Fruit fly (Drosophila melanogaster) whole organism, wandering third instar larva: ENCODE results near the gene CG17746.
A peak's percentile ranks its signal among the peaks of the same experiment; 100 is the strongest.

Source experiments
- CG32264 ChIP-seq: fragments of 200-800 bp; sonication (Bioruptor generic); optimal IDR thresholded peaks from 2 replicates; lab custom pipeline; 2016; ENCODE audit warnings: missing biosample characterization, missing genetic modification characterization
- CG9705 ChIP-seq: fragments of 200-800 bp; sonication (Bioruptor generic); optimal IDR thresholded peaks from 2 replicates; lab custom pipeline; 2018; ENCODE audit warnings: missing biosample characterization, mild to moderate bottlenecking, missing genetic modification characterization
- CrebA ChIP-seq: fragments of 200-800 bp; sonication (Bioruptor generic); optimal IDR thresholded peaks from 2 replicates; lab custom pipeline; 2016; ENCODE audit warnings: missing biosample characterization, mild to moderate bottlenecking, missing genetic modification characterization, borderline replicate concordance
- Dfd ChIP-seq: fragments of >200 bp; optimal IDR thresholded peaks from 2 replicates; lab custom pipeline; 2017; ENCODE audit warnings: missing biosample characterization, missing genetic modification characterization
- Dif ChIP-seq: fragments of 200-275, 200-300 bp; sonication (Bioruptor generic); optimal IDR thresholded peaks from 2 replicates; lab custom pipeline; 2018; ENCODE audit warnings: missing biosample characterization, missing genetic modification characterization; ENCODE audit not compliant: partially characterized antibody
- HLH106 ChIP-seq: fragments of 200-800 bp; optimal IDR thresholded peaks from 3 replicates; lab custom pipeline; 2019; ENCODE audit warnings: missing biosample characterization, mild to moderate bottlenecking, missing genetic modification characterization, moderate library complexity
- Hr78 ChIP-seq: fragments of >200 bp; optimal IDR thresholded peaks from 2 replicates; lab custom pipeline; 2017; ENCODE audit warnings: missing biosample characterization, missing genetic modification characterization
- Jra ChIP-seq: sonication (Bioruptor generic); optimal IDR thresholded peaks from 2 replicates; lab custom pipeline; 2016; ENCODE audit warnings: missing biosample characterization, missing genetic modification characterization
- Mio ChIP-seq: sonication (Bioruptor generic); optimal IDR thresholded peaks from 2 replicates; lab custom pipeline; 2016; ENCODE audit warnings: missing biosample characterization, missing genetic modification characterization
- Myc ChIP-seq: fragments of >200 bp; optimal IDR thresholded peaks from 2 replicates; lab custom pipeline; 2017
- N ChIP-seq: fragments of >200 bp; optimal IDR thresholded peaks from 2 replicates; lab custom pipeline; 2018; ENCODE audit warnings: missing biosample characterization, missing external identifiers, missing genetic modification characterization
- Rel ChIP-seq, 2 experiments: fragments of 200-800 bp; sonication (Bioruptor generic) in 1 of 2; optimal IDR thresholded peaks; 2 replicates in 1 of 2; 3 replicates in 1 of 2; lab custom pipeline; 2016 to 2019; ENCODE audit warnings: mild to moderate bottlenecking in 2 of 2, missing biosample characterization in 2 of 2, missing genetic modification characterization in 2 of 2, moderate library complexity in 1 of 2
- Sp1 ChIP-seq: fragments of 200-800 bp; sonication (Bioruptor generic); optimal IDR thresholded peaks from 3 replicates; lab custom pipeline; 2019; ENCODE audit warnings: missing biosample characterization, mild to moderate bottlenecking, missing genetic modification characterization, moderate library complexity
- Vsx2 ChIP-seq: fragments of 200-300, 225-300 bp; sonication (Bioruptor generic); optimal IDR thresholded peaks from 2 replicates; lab custom pipeline; 2018; ENCODE audit warnings: missing biosample characterization, missing genetic modification characterization; ENCODE audit not compliant: partially characterized antibody
- dl ChIP-seq, 2 experiments: fragments of 175-275, 200-275 bp in 1 of 2; fragments of 200-275 bp in 1 of 2; sonication (Bioruptor generic); optimal IDR thresholded peaks; lab custom pipeline; 2018; ENCODE audit warnings: mild to moderate bottlenecking in 2 of 2, missing biosample characterization in 2 of 2, missing genetic modification characterization in 2 of 2, moderate library complexity in 2 of 2; ENCODE audit not compliant: partially characterized antibody in 2 of 2, insufficient read depth in 1 of 2
- dmrt93B ChIP-seq: fragments of 200-800 bp; sonication (Bioruptor generic); optimal IDR thresholded peaks from 2 replicates; lab custom pipeline; 2018; ENCODE audit warnings: missing biosample characterization, mild to moderate bottlenecking, missing genetic modification characterization
- ey ChIP-seq: fragments of 200-800 bp; sonication (Bioruptor generic); optimal IDR thresholded peaks from 2 replicates; lab custom pipeline; 2016; ENCODE audit warnings: missing biosample characterization, missing genetic modification characterization
- foxo ChIP-seq, 2 experiments: fragments of 200-800 bp; sonication (Bioruptor generic); optimal IDR thresholded peaks; 2 replicates in 1 of 2; 3 replicates in 1 of 2; lab custom pipeline; 2016 to 2017; ENCODE audit warnings: missing biosample characterization in 2 of 2, missing genetic modification characterization in 2 of 2
- fru ChIP-seq: fragments of 200-800 bp; sonication (Bioruptor generic); optimal IDR thresholded peaks from 3 replicates; lab custom pipeline; 2016; ENCODE audit warnings: missing biosample characterization, mild to moderate bottlenecking, missing genetic modification characterization
- jim ChIP-seq: fragments of 175-275, 200-325 bp; sonication (Bioruptor generic); optimal IDR thresholded peaks from 2 replicates; lab custom pipeline; 2016; ENCODE audit warnings: missing biosample characterization, mild to moderate bottlenecking, missing genetic modification characterization
- lola ChIP-seq: fragments of >200 bp; optimal IDR thresholded peaks from 2 replicates; lab custom pipeline; 2017; ENCODE audit warnings: missing biosample characterization, missing genetic modification characterization
- pan ChIP-seq: fragments of >200 bp; optimal IDR thresholded peaks from 2 replicates; lab custom pipeline; 2017
- psq ChIP-seq: fragments of 200-800 bp; sonication (Bioruptor generic); optimal IDR thresholded peaks from 3 replicates; lab custom pipeline; 2017; ENCODE audit warnings: missing biosample characterization, mild to moderate bottlenecking, missing genetic modification characterization, moderate library complexity
- rgr ChIP-seq: fragments of 200-800 bp; sonication (Bioruptor generic); optimal IDR thresholded peaks from 3 replicates; lab custom pipeline; 2016; ENCODE audit warnings: missing biosample characterization, mild to moderate bottlenecking, missing genetic modification characterization
- sage ChIP-seq: fragments of 200-800 bp; sonication (Bioruptor generic); optimal IDR thresholded peaks from 2 replicates; lab custom pipeline; 2016; ENCODE audit warnings: missing biosample characterization, mild to moderate bottlenecking, missing genetic modification characterization
- sv ChIP-seq: fragments of 200-800 bp; sonication (Bioruptor generic); optimal IDR thresholded peaks from 3 replicates; lab custom pipeline; 2016; ENCODE audit warnings: missing biosample characterization, missing genetic modification characterization
- tai ChIP-seq: sonication (Bioruptor generic); optimal IDR thresholded peaks from 2 replicates; lab custom pipeline; 2016; ENCODE audit warnings: missing biosample characterization, missing genetic modification characterization
- usp ChIP-seq: fragments of >200 bp; optimal IDR thresholded peaks from 2 replicates; lab custom pipeline; 2017; ENCODE audit warnings: missing biosample characterization, missing genetic modification characterization
- woc ChIP-seq: sonication (Bioruptor generic); optimal IDR thresholded peaks from 2 replicates; lab custom pipeline; 2016; ENCODE audit warnings: missing biosample characterization, mild to moderate bottlenecking, missing genetic modification characterization

The CG17746 gene

DNA sequence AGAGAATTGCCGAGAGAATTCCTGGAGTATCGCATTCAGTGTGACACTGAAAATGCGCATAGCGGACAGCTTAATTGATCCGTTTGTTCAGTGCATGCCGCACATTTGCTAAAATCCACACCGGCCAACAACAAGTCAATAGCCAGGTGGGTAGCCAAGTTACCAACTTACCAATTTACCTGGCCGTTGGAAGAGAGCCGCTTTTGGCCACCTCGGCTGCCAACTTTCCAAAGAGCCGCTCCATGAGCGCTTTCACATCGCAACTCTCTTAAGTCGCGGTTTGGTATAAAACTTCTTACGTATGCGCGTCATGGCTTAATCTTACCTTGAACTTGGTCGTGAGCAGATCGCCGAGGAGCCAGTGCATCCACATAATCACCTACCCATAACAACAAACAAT is 40.6 kb upstream of the CG17746 start, which contains the start of gene CG12017:
Gene CG12017, plus strand, starts transcription at position 310 of the 400 bp plus-strand sequence.
- no peak for TF ChIP-seq Rel (GFP tag; optimal IDR thresholded peaks at IDR 0.05; lab: Kevin White, UChicago)
- TF ChIP-seq Rel (tag; optimal IDR thresholded peaks at IDR 0.05; lab: Kevin White, UChicago): no peak

DNA sequence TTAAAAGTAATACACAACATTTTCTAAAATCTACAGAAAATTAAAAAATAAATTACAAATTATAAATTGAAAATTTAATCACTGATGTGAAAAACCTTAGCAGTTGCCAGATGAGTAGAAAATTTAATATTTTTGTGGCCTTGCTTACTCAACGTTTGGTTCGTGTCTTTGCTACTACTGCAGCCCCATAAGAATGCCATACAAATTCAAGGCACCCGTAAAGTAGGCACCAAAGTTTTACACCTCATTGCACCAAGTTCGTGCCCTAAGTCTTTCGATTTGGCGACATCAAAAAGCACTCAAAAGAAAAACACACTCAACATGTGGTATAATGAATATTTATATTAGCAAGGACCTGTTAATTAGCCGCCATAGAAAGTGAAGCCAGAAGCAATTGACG is 37.6 kb upstream of the CG17746 start:
- TF ChIP-seq N (GFP tag; lab: Kevin White, UChicago) (peak; percentile 29), Mio (no peak), Vsx2 (peak; percentile 73), jim (GFP tag; lab: Kevin White, UChicago) (no peak), CG32264 (no peak), Myc (lab: Kevin White, UChicago) (peak; percentile 45)

DNA sequence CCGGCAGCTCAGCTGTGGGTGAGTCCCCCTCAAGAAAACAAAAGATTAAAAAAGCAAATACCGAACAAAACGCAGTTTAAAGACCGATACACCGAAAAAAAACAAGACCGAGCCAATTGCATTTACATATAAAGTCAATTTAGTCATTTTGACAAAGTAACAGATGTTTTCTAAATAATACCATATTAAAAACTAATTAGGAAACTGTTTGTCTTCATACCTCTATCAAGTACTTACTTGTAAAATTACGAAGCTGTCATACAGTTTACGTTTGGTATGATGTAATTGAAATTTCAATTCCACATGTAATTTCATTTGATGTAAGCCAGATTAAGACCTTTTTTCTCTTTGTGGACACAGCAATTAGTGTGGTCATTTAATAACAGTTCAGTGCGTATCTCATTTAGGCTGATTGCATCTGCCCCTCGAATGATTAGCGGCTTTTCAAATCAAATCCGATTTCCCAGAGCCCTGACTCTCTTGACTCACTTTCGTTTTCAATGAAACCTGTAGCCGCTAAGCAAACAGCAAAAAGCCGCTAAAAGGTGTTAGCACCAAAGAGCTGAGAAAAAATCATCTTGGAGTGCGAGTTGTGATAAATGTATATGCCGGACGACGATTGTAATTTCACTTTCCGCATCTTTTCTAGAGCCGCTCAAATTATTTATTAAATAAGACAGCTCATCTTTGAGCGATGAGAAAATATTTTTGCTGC is 35.2 kb upstream of the CG17746 start:
- no peak for TF ChIP-seq pan
- TF ChIP-seq Rel (GFP tag; optimal IDR thresholded peaks at IDR 0.05; lab: Kevin White, UChicago): no peak
- TF ChIP-seq Rel (tag; optimal IDR thresholded peaks at IDR 0.05; lab: Kevin White, UChicago): peak; percentile 8
- TF ChIP-seq Dif (GFP tag; lab: Kevin White, UChicago): no peak
- TF ChIP-seq woc (GFP tag; lab: Kevin White, UChicago): no peak

DNA sequence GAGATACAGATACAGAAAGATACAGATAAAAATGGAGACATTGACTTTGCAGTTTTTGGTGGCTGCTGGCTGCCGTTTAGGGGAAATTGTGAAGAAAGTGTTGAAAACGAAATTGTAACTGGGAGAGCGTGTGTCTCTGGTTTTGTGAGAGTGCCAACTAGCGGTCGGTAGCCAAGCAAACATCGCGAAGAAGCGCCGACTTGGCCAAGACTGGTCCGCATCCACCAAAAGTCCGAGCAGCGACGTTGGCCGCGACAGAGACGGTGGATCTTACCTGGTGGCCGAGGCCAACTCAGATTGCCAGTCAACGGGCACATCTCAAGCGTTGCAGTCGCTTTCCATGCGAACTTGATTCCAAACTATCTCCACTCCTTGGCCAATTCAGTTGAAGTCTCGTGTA is 31.4 kb upstream of the CG17746 start, which contains the start of gene CG14960:
Gene CG14960, plus strand, starts transcription at position 301 of the 400 bp plus-strand sequence.
- TF ChIP-seq lola (GFP tag; lab: Kevin White, UChicago): no peak
- TF ChIP-seq usp (GFP tag; lab: Kevin White, UChicago): no peak

DNA sequence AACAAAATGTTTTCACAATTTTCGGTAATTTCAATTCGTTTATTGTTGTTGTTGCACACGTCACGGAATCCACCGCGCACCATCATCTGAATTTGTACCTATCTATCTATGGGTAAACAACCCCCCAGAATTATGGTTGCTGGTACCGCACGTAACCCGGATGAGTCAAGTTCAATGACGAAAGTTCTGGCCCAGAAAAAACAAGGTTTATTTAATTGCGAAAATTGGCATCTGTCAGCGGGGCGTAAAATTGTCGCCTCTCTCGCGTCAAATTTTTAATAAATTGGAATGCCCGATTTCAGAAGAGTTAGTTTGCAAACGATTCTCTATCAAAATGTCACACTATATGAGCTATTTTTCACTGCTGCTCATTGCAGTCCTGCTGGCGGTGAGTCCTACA is 28.8 kb upstream of the CG17746 start, which contains the start of gene CG34265:
Gene CG34265, plus strand, starts transcription at position 301 of the 400 bp plus-strand sequence.
- TF ChIP-seq Sp1 (GFP tag; lab: Kevin White, UChicago) (no peak), psq (no peak), CrebA (no peak), Mio (no peak), Dfd (GFP tag; lab: Kevin White, UChicago) (no peak), pan (no peak)

DNA sequence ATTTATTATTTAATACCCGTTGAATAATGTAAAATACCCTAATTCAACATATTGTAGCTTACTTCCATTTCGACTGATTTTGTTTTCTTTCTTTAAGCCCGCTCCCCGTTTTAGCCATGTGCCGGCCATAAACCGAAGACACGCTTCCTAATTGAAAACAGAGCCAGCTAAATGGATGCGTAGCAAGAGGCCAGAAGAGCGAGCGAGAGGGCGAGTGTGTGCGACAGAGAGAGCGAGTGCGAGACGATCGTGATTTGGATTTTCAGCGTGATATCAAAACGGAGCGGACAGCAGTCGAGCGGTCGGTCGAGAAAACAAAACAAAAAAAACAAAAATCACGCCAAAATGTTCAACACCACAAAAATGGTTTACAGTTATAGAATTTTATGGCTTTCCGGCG is 26.9 kb upstream of the CG17746 start:
- no peak for TF ChIP-seq sv (GFP tag; lab: Kevin White, UChicago)
- no peak for TF ChIP-seq CrebA
- no peak for TF ChIP-seq pan
- TF ChIP-seq Jra (GFP tag; lab: Kevin White, UChicago): no peak
- TF ChIP-seq sage (GFP tag; lab: Kevin White, UChicago): no peak
- no peak for TF ChIP-seq fru (GFP tag; lab: Kevin White, UChicago)
- no peak for TF ChIP-seq Dfd (GFP tag; lab: Kevin White, UChicago)
- no peak for TF ChIP-seq CG32264
- no peak for TF ChIP-seq HLH106 (tag; lab: Kevin White, UChicago)
- TF ChIP-seq CG9705 (GFP tag; lab: Kevin White, UChicago): no peak
- TF ChIP-seq rgr (GFP tag; lab: Kevin White, UChicago): no peak
- no peak for TF ChIP-seq ey (GFP tag; lab: Kevin White, UChicago)
- no peak for TF ChIP-seq Dif (GFP tag; lab: Kevin White, UChicago)

DNA sequence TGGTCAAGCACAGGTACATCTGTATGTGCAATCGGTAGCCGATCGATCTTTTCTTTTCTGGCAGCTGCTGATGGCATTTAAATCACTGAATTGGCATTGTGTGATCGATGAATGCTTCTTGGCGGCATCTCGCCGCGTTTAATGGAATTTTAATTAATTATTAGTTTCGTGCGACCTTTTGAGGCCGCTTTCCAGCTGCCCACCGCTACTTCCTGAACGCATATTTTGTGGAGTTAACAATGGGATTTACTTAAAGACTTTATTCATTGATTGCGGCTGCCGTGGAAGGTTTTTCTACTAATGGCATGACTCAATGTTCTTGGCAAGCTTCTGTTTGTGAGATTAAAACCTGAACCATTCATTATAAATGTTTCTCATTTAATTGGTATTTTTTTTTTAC is 22.3 kb upstream of the CG17746 start:
- TF ChIP-seq usp (GFP tag; lab: Kevin White, UChicago) (no peak), Jra (GFP tag; lab: Kevin White, UChicago) (no peak), dl (GFP tag; optimal IDR thresholded peaks at IDR 0.05; lab: Kevin White, UChicago; ENCODE audit: insufficient read depth in 1 of 2, partially characterized antibody in 2 of 2) (no peak), dmrt93B (GFP tag; lab: Kevin White, UChicago) (no peak), Vsx2 (no peak), tai (GFP tag; lab: Kevin White, UChicago) (no peak), Mio (no peak), Hr78 (GFP tag; lab: Kevin White, UChicago) (no peak), woc (GFP tag; lab: Kevin White, UChicago) (no peak), foxo (GFP tag; optimal IDR thresholded peaks at IDR 0.05; lab: Kevin White, UChicago) (no peak), CrebA (no peak), rgr (GFP tag; lab: Kevin White, UChicago) (no peak), Dfd (GFP tag; lab: Kevin White, UChicago) (no peak), N (GFP tag; lab: Kevin White, UChicago) (no peak)
